Fruit fly (Drosophila melanogaster) whole organism, wandering third instar larva: ENCODE data around the gene verm.

ENCODE experiments used
- Abd-B ChIP-seq: fragments of >200 bp; optimal IDR thresholded peaks from 2 replicates; lab custom pipeline; 2017; ENCODE audit warnings: missing biosample characterization, missing genetic modification characterization
- CG32264 ChIP-seq: fragments of 200-800 bp; sonication (Bioruptor generic); optimal IDR thresholded peaks from 2 replicates; lab custom pipeline; 2016; ENCODE audit warnings: missing biosample characterization, missing genetic modification characterization
- CG9705 ChIP-seq: fragments of 200-800 bp; sonication (Bioruptor generic); optimal IDR thresholded peaks from 2 replicates; lab custom pipeline; 2018; ENCODE audit warnings: missing biosample characterization, mild to moderate bottlenecking, missing genetic modification characterization
- Dfd ChIP-seq: fragments of >200 bp; optimal IDR thresholded peaks from 2 replicates; lab custom pipeline; 2017; ENCODE audit warnings: missing biosample characterization, missing genetic modification characterization
- Dif ChIP-seq: fragments of 200-275, 200-300 bp; sonication (Bioruptor generic); optimal IDR thresholded peaks from 2 replicates; lab custom pipeline; 2018; ENCODE audit warnings: missing biosample characterization, missing genetic modification characterization; ENCODE audit not compliant: partially characterized antibody
- GATAd ChIP-seq: sonication (Bioruptor generic); optimal IDR thresholded peaks from 2 replicates; lab custom pipeline; 2016; ENCODE audit warnings: missing biosample characterization, missing genetic modification characterization
- HLH106 ChIP-seq: fragments of 200-800 bp; optimal IDR thresholded peaks from 3 replicates; lab custom pipeline; 2019; ENCODE audit warnings: missing biosample characterization, mild to moderate bottlenecking, missing genetic modification characterization, moderate library complexity
- Hnf4 ChIP-seq: fragments of 200-800 bp; sonication (Bioruptor generic); optimal IDR thresholded peaks from 2 replicates; lab custom pipeline; 2016; ENCODE audit warnings: missing biosample characterization, mild to moderate bottlenecking, missing genetic modification characterization
- Hr78 ChIP-seq: fragments of >200 bp; optimal IDR thresholded peaks from 2 replicates; lab custom pipeline; 2017; ENCODE audit warnings: missing biosample characterization, missing genetic modification characterization
- Hr83 ChIP-seq: fragments of 200-300 bp; sonication (Bioruptor generic); optimal IDR thresholded peaks from 2 replicates; lab custom pipeline; 2016; ENCODE audit warnings: missing biosample characterization, mild to moderate bottlenecking, missing genetic modification characterization, moderate library complexity; ENCODE audit not compliant: poor library complexity, severe bottlenecking
- Mio ChIP-seq: sonication (Bioruptor generic); optimal IDR thresholded peaks from 2 replicates; lab custom pipeline; 2016; ENCODE audit warnings: missing biosample characterization, missing genetic modification characterization
- N ChIP-seq: fragments of >200 bp; optimal IDR thresholded peaks from 2 replicates; lab custom pipeline; 2018; ENCODE audit warnings: missing biosample characterization, missing external identifiers, missing genetic modification characterization
- OdsH ChIP-seq: fragments of 200-800 bp; sonication (Bioruptor generic); optimal IDR thresholded peaks from 2 replicates; lab custom pipeline; 2016; ENCODE audit warnings: missing biosample characterization, mild to moderate bottlenecking, missing genetic modification characterization
- Rel ChIP-seq, 2 experiments: fragments of 200-800 bp; sonication (Bioruptor generic) in 1 of 2; optimal IDR thresholded peaks; 2 replicates in 1 of 2; 3 replicates in 1 of 2; lab custom pipeline; 2016 to 2019; ENCODE audit warnings: mild to moderate bottlenecking in 2 of 2, missing biosample characterization in 2 of 2, missing genetic modification characterization in 2 of 2, moderate library complexity in 1 of 2
- Sp1 ChIP-seq: fragments of 200-800 bp; sonication (Bioruptor generic); optimal IDR thresholded peaks from 3 replicates; lab custom pipeline; 2019; ENCODE audit warnings: missing biosample characterization, mild to moderate bottlenecking, missing genetic modification characterization, moderate library complexity
- br ChIP-seq: fragments of 200-800 bp; sonication (Bioruptor generic); optimal IDR thresholded peaks from 2 replicates; lab custom pipeline; 2016; ENCODE audit warnings: missing biosample characterization, missing genetic modification characterization
- brk ChIP-seq: fragments of 200-800 bp; sonication (Bioruptor generic); optimal IDR thresholded peaks from 2 replicates; lab custom pipeline; 2016; ENCODE audit warnings: missing biosample characterization, mild to moderate bottlenecking, missing genetic modification characterization
- dl ChIP-seq, 2 experiments: fragments of 175-275, 200-275 bp in 1 of 2; fragments of 200-275 bp in 1 of 2; sonication (Bioruptor generic); optimal IDR thresholded peaks; lab custom pipeline; 2018; ENCODE audit warnings: mild to moderate bottlenecking in 2 of 2, missing biosample characterization in 2 of 2, missing genetic modification characterization in 2 of 2, moderate library complexity in 2 of 2; ENCODE audit not compliant: partially characterized antibody in 2 of 2, insufficient read depth in 1 of 2
- dmrt93B ChIP-seq: fragments of 200-800 bp; sonication (Bioruptor generic); optimal IDR thresholded peaks from 2 replicates; lab custom pipeline; 2018; ENCODE audit warnings: missing biosample characterization, mild to moderate bottlenecking, missing genetic modification characterization
- ey ChIP-seq: fragments of 200-800 bp; sonication (Bioruptor generic); optimal IDR thresholded peaks from 2 replicates; lab custom pipeline; 2016; ENCODE audit warnings: missing biosample characterization, missing genetic modification characterization
- foxo ChIP-seq, 2 experiments: fragments of 200-800 bp; sonication (Bioruptor generic); optimal IDR thresholded peaks; 2 replicates in 1 of 2; 3 replicates in 1 of 2; lab custom pipeline; 2016 to 2017; ENCODE audit warnings: missing biosample characterization in 2 of 2, missing genetic modification characterization in 2 of 2
- fru ChIP-seq: fragments of 200-800 bp; sonication (Bioruptor generic); optimal IDR thresholded peaks from 3 replicates; lab custom pipeline; 2016; ENCODE audit warnings: missing biosample characterization, mild to moderate bottlenecking, missing genetic modification characterization
- jim ChIP-seq: fragments of 175-275, 200-325 bp; sonication (Bioruptor generic); optimal IDR thresholded peaks from 2 replicates; lab custom pipeline; 2016; ENCODE audit warnings: missing biosample characterization, mild to moderate bottlenecking, missing genetic modification characterization
- lola ChIP-seq: fragments of >200 bp; optimal IDR thresholded peaks from 2 replicates; lab custom pipeline; 2017; ENCODE audit warnings: missing biosample characterization, missing genetic modification characterization
- pan ChIP-seq: fragments of >200 bp; optimal IDR thresholded peaks from 2 replicates; lab custom pipeline; 2017
- rgr ChIP-seq: fragments of 200-800 bp; sonication (Bioruptor generic); optimal IDR thresholded peaks from 3 replicates; lab custom pipeline; 2016; ENCODE audit warnings: missing biosample characterization, mild to moderate bottlenecking, missing genetic modification characterization
- sage ChIP-seq: fragments of 200-800 bp; sonication (Bioruptor generic); optimal IDR thresholded peaks from 2 replicates; lab custom pipeline; 2016; ENCODE audit warnings: missing biosample characterization, mild to moderate bottlenecking, missing genetic modification characterization
- sv ChIP-seq: fragments of 200-800 bp; sonication (Bioruptor generic); optimal IDR thresholded peaks from 3 replicates; lab custom pipeline; 2016; ENCODE audit warnings: missing biosample characterization, missing genetic modification characterization
- usp ChIP-seq: fragments of >200 bp; optimal IDR thresholded peaks from 2 replicates; lab custom pipeline; 2017; ENCODE audit warnings: missing biosample characterization, missing genetic modification characterization
- woc ChIP-seq: sonication (Bioruptor generic); optimal IDR thresholded peaks from 2 replicates; lab custom pipeline; 2016; ENCODE audit warnings: missing biosample characterization, mild to moderate bottlenecking, missing genetic modification characterization

Gene verm

dm6 chr3L:19662892-19663291 is 32.2 kb downstream of the verm start:
- TF ChIP-seq HLH106 (no peak), Rel (GFP tag; optimal IDR thresholded peaks at IDR 0.05; lab: Kevin White, UChicago) (no peak), Rel (tag; optimal IDR thresholded peaks at IDR 0.05; lab: Kevin White, UChicago) (no peak), GATAd (GFP tag; lab: Kevin White, UChicago) (no peak), Dfd (GFP tag; lab: Kevin White, UChicago) (no peak), dmrt93B (no peak), lola (GFP tag; lab: Kevin White, UChicago) (no peak), sage (GFP tag; lab: Kevin White, UChicago) (no peak), jim (GFP tag; lab: Kevin White, UChicago) (no peak), Hr78 (GFP tag; lab: Kevin White, UChicago) (no peak), woc (GFP tag; lab: Kevin White, UChicago) (no peak)

dm6 chr3L:19655923-19656322 is 39.1 kb downstream of the verm start:
- TF ChIP-seq Hr83 (no peak), sv (GFP tag; lab: Kevin White, UChicago) (no peak), N (GFP tag; lab: Kevin White, UChicago) (no peak), brk (GFP tag; lab: Kevin White, UChicago) (no peak), Dif (GFP tag; lab: Kevin White, UChicago) (no peak), fru (GFP tag; lab: Kevin White, UChicago) (no peak), Abd-B (GFP tag; lab: Kevin White, UChicago) (no peak), foxo (GFP tag; optimal IDR thresholded peaks at IDR 0.05; lab: Kevin White, UChicago) (no peak), CG32264 (GFP tag; lab: Kevin White, UChicago) (no peak), Mio (GFP tag; lab: Kevin White, UChicago) (no peak), rgr (GFP tag; lab: Kevin White, UChicago) (no peak), Hr78 (GFP tag; lab: Kevin White, UChicago) (no peak), Dfd (GFP tag; lab: Kevin White, UChicago) (no peak), usp (no peak), pan (lab: Kevin White, UChicago) (no peak)

- TF ChIP-seq ey (GFP tag; lab: Kevin White, UChicago), result no peak
- TF ChIP-seq brk (GFP tag; lab: Kevin White, UChicago), result no peak
- TF ChIP-seq Mio (GFP tag; lab: Kevin White, UChicago), result no peak
- no peak for TF ChIP-seq Abd-B (GFP tag; lab: Kevin White, UChicago)
- TF ChIP-seq CG32264 (GFP tag; lab: Kevin White, UChicago), result no peak
- no peak for TF ChIP-seq Hnf4 (GFP tag; lab: Kevin White, UChicago)
- no peak for TF ChIP-seq usp
- no peak for TF ChIP-seq pan (lab: Kevin White, UChicago)
- TF ChIP-seq foxo (GFP tag; optimal IDR thresholded peaks at IDR 0.05; lab: Kevin White, UChicago), result no peak
- TF ChIP-seq N (GFP tag; lab: Kevin White, UChicago), result no peak
- no peak for TF ChIP-seq Sp1 (GFP tag; lab: Kevin White, UChicago)
- no peak for TF ChIP-seq Rel (GFP tag; optimal IDR thresholded peaks at IDR 0.05; lab: Kevin White, UChicago)
- TF ChIP-seq Rel (tag; optimal IDR thresholded peaks at IDR 0.05; lab: Kevin White, UChicago), result no peak
Measured at dm6 chr3L:19653470-19653869, 41.6 kb downstream of the verm start.

dm6 chr3L:19650588-19650987 is 44.5 kb downstream of the verm start:
- TF ChIP-seq lola (GFP tag; lab: Kevin White, UChicago) (no peak), Sp1 (GFP tag; lab: Kevin White, UChicago) (peak; percentile 66)

dm6 chr3L:19650121-19650520 is 44.9 kb downstream of the verm start:
- TF ChIP-seq CG9705 (no peak), usp (no peak), br (no peak), dl (GFP tag; optimal IDR thresholded peaks at IDR 0.05; lab: Kevin White, UChicago; ENCODE audit: insufficient read depth in 1 of 2, partially characterized antibody in 2 of 2) (no peak), OdsH (GFP tag; lab: Kevin White, UChicago) (no peak), sage (GFP tag; lab: Kevin White, UChicago) (no peak)
- TF ChIP-seq, all 38 proteins: peak for 0
